Worm (Caenorhabditis elegans) whole organism, midembryonic: ENCODE data around the gene wdr-46.

Experiments
- T22C8.4 ChIP-seq: fragments of 200-800 bp; sonication (Bioruptor generic); IDR thresholded peaks from 2 replicates; pipeline ENCODE4 v1.3.6; 2022; ENCODE audit warnings: missing genetic modification characterization, missing compliant biosample characterization
- cog-1 ChIP-seq: sonication (generic microtip); optimal IDR thresholded peaks from 2 replicates; lab custom pipeline; 2016; ENCODE audit warnings: missing genetic modification characterization, missing compliant biosample characterization
- flt-1 ChIP-seq: fragments of 200-800 bp; sonication (Bioruptor generic); IDR thresholded peaks from 2 replicates; pipeline ENCODE4 v1.3.6; 2022; ENCODE audit warnings: missing genetic modification characterization, missing compliant biosample characterization
- klf-2 ChIP-seq: fragments of 200-800 bp; sonication (Bioruptor generic); conservative IDR thresholded peaks from 2 replicates; pipeline ENCODE4 v1.3.6; 2022; ENCODE audit warnings: missing genetic modification reagents, missing genetic modification characterization, missing compliant biosample characterization
- med-1 ChIP-seq: sonication (generic microtip); optimal IDR thresholded peaks from 2 replicates; lab custom pipeline; 2017; ENCODE audit warnings: missing genetic modification characterization, mild to moderate bottlenecking, missing compliant biosample characterization, antibody characterized with exemption, missing genetic modification reagents; ENCODE audit not compliant: insufficient read depth
- ref-1 ChIP-seq: fragments of 200-800 bp; sonication (Bioruptor generic); conservative IDR thresholded peaks from 2 replicates; pipeline ENCODE4 v1.3.6; 2022; ENCODE audit warnings: missing genetic modification reagents, missing genetic modification characterization, missing compliant biosample characterization
- tab-1 ChIP-seq: fragments of 200-800 bp; sonication (Bioruptor generic); IDR thresholded peaks from 2 replicates; pipeline ENCODE4 v1.3.6; 2022; ENCODE audit warnings: missing genetic modification characterization, missing compliant biosample characterization
- ztf-23 ChIP-seq: fragments of 200-800 bp; sonication (Bioruptor generic); IDR thresholded peaks from 2 replicates; pipeline ENCODE4 v1.3.6; 2022; ENCODE audit warnings: missing genetic modification reagents, missing genetic modification characterization, missing compliant biosample characterization
- ztf-29 ChIP-seq: fragments of 200-800 bp; sonication (Bioruptor generic); IDR thresholded peaks from 2 replicates; pipeline ENCODE4 v1.3.6; 2022; ENCODE audit warnings: missing genetic modification reagents, missing genetic modification characterization, missing compliant biosample characterization

DNA sequence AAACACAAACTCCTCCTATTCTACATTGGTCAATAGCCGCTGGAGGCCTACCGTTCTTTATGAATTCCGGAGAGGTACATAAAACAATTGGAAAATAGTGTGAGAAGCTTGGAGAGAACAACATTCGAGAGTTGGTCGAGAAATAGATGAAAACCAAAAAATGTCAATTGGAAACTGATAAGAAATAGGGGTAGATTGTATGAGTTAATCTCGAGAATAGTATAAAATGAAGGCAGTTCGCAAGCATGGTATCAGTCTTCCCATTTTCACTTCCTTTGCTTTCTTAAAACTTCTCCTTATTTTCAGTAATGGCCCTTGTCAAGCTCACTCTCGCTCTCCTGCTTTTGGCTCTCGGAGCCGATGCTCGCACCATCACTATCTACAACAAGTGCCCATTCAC, 10.8 kb downstream of the wdr-46 start, which contains the start of gene thn-2:
- TF ChIP-seq ref-1 (GFP tag; lab: Robert Waterston, UW), result no peak
- no peak for TF ChIP-seq tab-1 (GFP tag; lab: Robert Waterston, UW)
- no peak for TF ChIP-seq cog-1 (tag; lab: Kevin White, UChicago)
- no peak for TF ChIP-seq ztf-23 (GFP tag; lab: Robert Waterston, UW)
- no peak for TF ChIP-seq med-1 (GFP tag; lab: Kevin White, UChicago)
- no peak for TF ChIP-seq flt-1
- no peak for TF ChIP-seq ztf-29 (GFP tag; lab: Robert Waterston, UW)
- no peak for TF ChIP-seq T22C8.4 (GFP tag; lab: Robert Waterston, UW)
- TF ChIP-seq klf-2, result no peak
